Worm (Caenorhabditis elegans) whole organism, L3 larva: ENCODE data around the gene clec-55.

Experiments
- ZK546.5 ChIP-seq: sonication (generic microtip); optimal IDR thresholded peaks from 2 replicates; lab custom pipeline; 2017; ENCODE audit warnings: missing biosample characterization, missing genetic modification characterization
- ama-1 ChIP-seq: fragments of 150-350 bp; optimal IDR thresholded peaks from 2 replicates; lab custom pipeline; 2018
- elt-1 ChIP-seq: fragments of 150-350 bp; optimal IDR thresholded peaks from 2 replicates; lab custom pipeline; 2014; ENCODE audit warnings: missing biosample characterization, missing genetic modification characterization
- eor-1 ChIP-seq, 2 experiments: fragments of 150-350 bp; optimal IDR thresholded peaks; 2 replicates each; lab custom pipeline; 2014 to 2018; ENCODE audit warnings: missing biosample characterization in 2 of 2, missing genetic modification characterization in 2 of 2
- fkh-2 ChIP-seq: fragments of 150-350 bp; optimal IDR thresholded peaks from 2 replicates; lab custom pipeline; 2014; ENCODE audit warnings: missing biosample characterization, missing genetic modification reagents, missing genetic modification characterization
- lin-39 ChIP-seq: fragments of 150-350 bp; optimal IDR thresholded peaks from 2 replicates; lab custom pipeline; 2018; ENCODE audit warnings: missing biosample characterization, missing genetic modification reagents, missing genetic modification characterization
- nhr-23 ChIP-seq: fragments of 150-350 bp; optimal IDR thresholded peaks from 2 replicates; lab custom pipeline; 2014; ENCODE audit warnings: missing biosample characterization, missing genetic modification reagents, missing genetic modification characterization
- nhr-25 ChIP-seq: sonication (generic microtip); optimal IDR thresholded peaks from 2 replicates; lab custom pipeline; 2017; ENCODE audit warnings: missing biosample characterization, missing genetic modification characterization
- nhr-43 ChIP-seq: sonication (generic microtip); optimal IDR thresholded peaks from 2 replicates; lab custom pipeline; 2016; ENCODE audit warnings: mild to moderate bottlenecking, missing genetic modification characterization, missing compliant biosample characterization; ENCODE audit not compliant: poor library complexity, severe bottlenecking
- nhr-67 ChIP-seq: fragments of 150-350 bp; optimal IDR thresholded peaks from 2 replicates; lab custom pipeline; 2014; ENCODE audit warnings: missing biosample characterization, missing genetic modification characterization
- pha-4 ChIP-seq: fragments of 150-350 bp; optimal IDR thresholded peaks from 2 replicates; lab custom pipeline; 2014; ENCODE audit warnings: missing biosample characterization, missing genetic modification reagents, missing genetic modification characterization
- skn-1 ChIP-seq: fragments of 150-350 bp; optimal IDR thresholded peaks from 2 replicates; lab custom pipeline; 2014; ENCODE audit warnings: missing biosample characterization, missing genetic modification characterization
- zag-1 ChIP-seq: fragments of 150-350 bp; optimal IDR thresholded peaks from 2 replicates; lab custom pipeline; 2014; ENCODE audit warnings: missing biosample characterization, missing genetic modification characterization
- ztf-11 ChIP-seq: fragments of 150-350 bp; optimal IDR thresholded peaks from 2 replicates; lab custom pipeline; 2014; ENCODE audit warnings: missing biosample characterization, missing genetic modification characterization

clec-55 gene

DNA sequence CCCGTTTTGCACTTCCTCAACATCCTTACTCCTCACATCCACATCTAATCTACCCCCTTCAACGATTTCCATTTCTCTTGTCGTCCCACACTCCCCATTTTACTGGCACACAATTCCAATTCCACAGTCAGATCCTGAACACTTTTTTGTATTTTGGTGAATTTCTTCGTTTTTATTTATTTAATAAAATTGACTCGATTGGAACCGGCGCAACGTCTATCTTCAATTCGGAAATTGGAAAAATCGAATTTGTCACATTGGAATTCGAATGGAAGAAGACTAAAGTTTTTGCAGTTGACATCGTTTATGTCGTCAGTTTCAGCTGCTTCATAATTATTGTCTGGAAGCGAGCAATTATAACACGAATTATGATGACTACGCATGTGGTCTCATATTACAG is 48.1 kb downstream of the clec-55 start:
- TF ChIP-seq nhr-43 (no peak), fkh-2 (tag; lab: Kevin White, UChicago) (no peak), nhr-25 (tag; lab: Kevin White, UChicago) (no peak), pha-4 (tag; lab: Kevin White, UChicago) (no peak), eor-1 (tag; optimal IDR thresholded peaks at IDR 0.05; lab: Kevin White, UChicago) (no peak), nhr-23 (no peak), elt-1 (no peak)

DNA sequence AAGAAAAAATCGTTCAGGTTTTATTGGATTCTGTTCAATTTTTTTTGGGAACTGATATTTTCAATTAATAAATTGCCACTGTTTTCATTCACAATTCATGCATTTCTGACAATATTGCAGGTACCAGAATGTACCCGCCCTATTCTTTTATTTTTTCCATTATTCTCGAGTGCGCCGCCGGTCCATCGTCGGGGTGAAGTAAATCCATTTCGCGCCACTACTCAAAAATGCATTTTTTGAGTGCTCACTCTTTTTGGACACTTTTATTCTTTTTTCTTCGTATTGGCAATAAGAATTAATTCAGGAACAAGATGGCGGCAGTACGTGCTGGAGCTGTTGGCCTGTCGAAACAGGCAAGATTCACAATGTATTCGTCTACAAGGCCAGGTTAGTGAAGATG is 51.7 kb downstream of the clec-55 start, which contains the start of gene kcnl-4:
TSS of gene kcnl-4 (plus strand) at position 301 of the 400 bp plus-strand sequence.
- no peak for TF ChIP-seq lin-39 (tag; lab: Kevin White, UChicago)
- TF ChIP-seq nhr-25 (tag; lab: Kevin White, UChicago), result no peak
- TF ChIP-seq elt-1, result no peak
- no peak for TF ChIP-seq skn-1 (tag; lab: Kevin White, UChicago)
- no peak for TF ChIP-seq ama-1 (lab: Kevin White, UChicago)
- TF ChIP-seq ZK546.5, result no peak
- TF ChIP-seq ztf-11, result no peak
- TF ChIP-seq pha-4 (tag; lab: Kevin White, UChicago), result no peak
- TF ChIP-seq nhr-67 (tag; lab: Kevin White, UChicago), result no peak
- no peak for TF ChIP-seq zag-1 (tag; lab: Kevin White, UChicago)
